Worm (Caenorhabditis elegans) whole organism, L4/young adult: ENCODE results near the gene ugt-44.

Experiments
- W03F9.2 ChIP-seq: fragments of 150-350 bp; optimal IDR thresholded peaks from 2 replicates; lab custom pipeline; 2014; ENCODE audit warnings: missing biosample characterization, missing genetic modification characterization
- dao-5 ChIP-seq: sonication (generic microtip); optimal IDR thresholded peaks from 2 replicates; lab custom pipeline; 2016; ENCODE audit warnings: missing genotype, missing genetic modification characterization, moderate library complexity, missing compliant biosample characterization
- him-1 ChIP-seq: sonication (generic microtip); optimal IDR thresholded peaks from 2 replicates; lab custom pipeline; 2016; ENCODE audit warnings: missing genotype, missing genetic modification reagents, missing genetic modification characterization, missing compliant biosample characterization

ugt-44 gene

ce11 chrIV:10457137-10457536, 12.4 kb upstream of the ugt-44 start, which contains the start of gene srb-17:
Gene srb-17, minus strand, starts transcription at chrIV:10457237.
- TF ChIP-seq dao-5 (tag; lab: Kevin White, UChicago) (no peak), him-1 (tag; lab: Kevin White, UChicago) (no peak), W03F9.2 (tag; lab: Kevin White, UChicago) (no peak)

- TF ChIP-seq him-1 (tag; lab: Kevin White, UChicago) (no peak), W03F9.2 (tag; lab: Kevin White, UChicago) (no peak), dao-5 (tag; lab: Kevin White, UChicago) (no peak)
These were observed 7.8 kb upstream of the ugt-44 start, which contains the start of gene mec-3 for ce11 chrIV:10461767-10462166. Gene mec-3, minus strand, starts transcription at chrIV:10461867.

DNA sequence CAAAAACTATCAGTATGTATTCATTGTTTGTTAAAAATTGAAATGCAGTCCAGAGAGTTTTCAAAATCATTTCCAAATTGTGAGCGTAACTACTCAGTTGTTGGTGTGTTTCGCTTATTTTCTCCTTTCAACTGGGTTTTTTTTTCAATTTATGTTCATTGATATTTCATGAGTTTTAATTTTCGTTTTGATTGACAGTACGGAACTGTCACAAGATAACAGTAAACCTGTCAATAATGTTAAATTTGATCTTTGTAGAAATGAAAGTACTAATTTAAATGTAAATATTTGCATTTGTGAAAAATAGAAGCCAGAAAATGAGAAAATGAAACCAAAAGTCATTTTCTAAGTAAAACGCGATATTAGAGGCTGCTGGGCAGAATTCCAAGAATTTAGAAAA, 6.9 kb upstream of the ugt-44 start:
- TF ChIP-seq W03F9.2 (tag; lab: Kevin White, UChicago) (no peak), dao-5 (tag; lab: Kevin White, UChicago) (no peak), him-1 (tag; lab: Kevin White, UChicago) (no peak)

ce11 chrIV:10463127-10463526, 6.4 kb upstream of the ugt-44 start:
- no peak for TF ChIP-seq dao-5 (tag; lab: Kevin White, UChicago)
- TF ChIP-seq him-1 (tag; lab: Kevin White, UChicago) = no peak
- TF ChIP-seq W03F9.2 (tag; lab: Kevin White, UChicago) = no peak

- TF ChIP-seq him-1 (tag; lab: Kevin White, UChicago) (no peak), dao-5 (tag; lab: Kevin White, UChicago) (no peak), W03F9.2 (tag; lab: Kevin White, UChicago) (no peak)
These were observed 5.4 kb upstream of the ugt-44 start, which contains the start of gene ugt-43 for ce11 chrIV:10463987-10464638. Gene ugt-43, plus strand, starts transcription at chrIV:10464588.

DNA sequence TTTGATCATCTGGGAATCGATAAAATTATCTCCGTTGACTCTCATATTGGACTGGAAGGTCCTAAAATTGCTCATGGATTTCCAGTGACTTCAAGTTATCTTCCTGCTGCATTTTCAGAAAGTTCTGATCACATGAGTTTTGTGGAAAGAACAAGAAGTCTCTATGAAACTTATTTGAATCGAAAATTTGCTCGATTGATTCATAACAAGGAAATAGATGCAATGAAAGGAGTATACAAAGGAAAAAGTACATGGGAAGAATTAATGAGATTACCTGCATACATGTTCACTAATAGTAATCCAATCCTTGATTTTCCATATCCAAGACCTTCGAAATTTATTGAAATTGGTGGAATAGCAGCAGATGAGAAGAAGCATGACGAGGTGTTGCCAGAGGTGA, 3.8 kb upstream of the ugt-44 start:
- TF ChIP-seq W03F9.2 (tag; lab: Kevin White, UChicago) (no peak), dao-5 (tag; lab: Kevin White, UChicago) (no peak), him-1 (tag; lab: Kevin White, UChicago) (no peak)

ce11 chrIV:10466398-10466797, 3.1 kb upstream of the ugt-44 start:
- TF ChIP-seq dao-5 (tag; lab: Kevin White, UChicago) = no peak
- no peak for TF ChIP-seq him-1 (tag; lab: Kevin White, UChicago)
- no peak for TF ChIP-seq W03F9.2 (tag; lab: Kevin White, UChicago)

DNA sequence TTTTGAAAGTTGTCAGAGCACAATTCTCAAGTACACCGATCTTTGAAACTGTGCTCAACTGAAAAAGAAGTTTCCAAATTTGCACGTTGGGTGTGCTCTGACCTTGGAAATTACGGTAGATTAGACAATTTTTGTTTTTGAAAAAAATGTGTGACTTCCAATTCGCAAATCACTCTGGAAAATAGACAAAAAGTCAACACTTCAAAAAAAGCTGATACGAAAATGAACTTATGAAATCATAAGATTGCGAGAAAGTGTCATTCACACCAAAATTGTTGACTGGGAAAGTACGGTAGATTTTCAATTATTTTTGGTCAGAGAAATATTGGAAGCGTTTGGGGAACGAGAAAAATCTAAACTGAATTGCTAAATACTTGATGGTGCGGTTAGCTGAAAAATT, 2.2 kb upstream of the ugt-44 start:
- no peak for TF ChIP-seq him-1 (tag; lab: Kevin White, UChicago)
- no peak for TF ChIP-seq dao-5 (tag; lab: Kevin White, UChicago)
- TF ChIP-seq W03F9.2 (tag; lab: Kevin White, UChicago) = no peak

DNA sequence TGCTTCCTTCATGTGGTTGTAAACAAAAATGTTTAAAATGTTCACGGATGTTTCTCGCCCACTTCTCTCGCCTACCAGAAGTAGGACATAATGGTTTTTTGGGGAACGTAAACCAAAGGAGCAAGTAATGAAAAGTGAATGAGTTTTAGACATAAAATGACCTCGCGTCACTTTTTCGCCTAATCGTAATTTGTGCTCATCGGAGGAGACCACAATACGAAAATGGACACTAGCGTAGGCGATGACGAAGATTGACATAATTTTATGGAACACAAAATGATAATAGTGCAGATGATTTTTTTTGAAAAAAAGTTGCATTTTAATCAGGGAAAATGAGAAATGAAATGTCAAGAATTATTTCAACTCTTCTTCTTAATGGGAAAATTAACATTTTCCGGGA, 879 bp upstream of the ugt-44 start:
- no peak for TF ChIP-seq him-1 (tag; lab: Kevin White, UChicago)
- no peak for TF ChIP-seq dao-5 (tag; lab: Kevin White, UChicago)
- no peak for TF ChIP-seq W03F9.2 (tag; lab: Kevin White, UChicago)

ce11 chrIV:10472478-10472877, 2.9 kb downstream of the ugt-44 start, which contains the start of gene bgnt-1.1:
Gene bgnt-1.1, plus strand, starts transcription at chrIV:10472778.
- TF ChIP-seq W03F9.2 (tag; lab: Kevin White, UChicago) = no peak
- no peak for TF ChIP-seq dao-5 (tag; lab: Kevin White, UChicago)
- no peak for TF ChIP-seq him-1 (tag; lab: Kevin White, UChicago)

DNA sequence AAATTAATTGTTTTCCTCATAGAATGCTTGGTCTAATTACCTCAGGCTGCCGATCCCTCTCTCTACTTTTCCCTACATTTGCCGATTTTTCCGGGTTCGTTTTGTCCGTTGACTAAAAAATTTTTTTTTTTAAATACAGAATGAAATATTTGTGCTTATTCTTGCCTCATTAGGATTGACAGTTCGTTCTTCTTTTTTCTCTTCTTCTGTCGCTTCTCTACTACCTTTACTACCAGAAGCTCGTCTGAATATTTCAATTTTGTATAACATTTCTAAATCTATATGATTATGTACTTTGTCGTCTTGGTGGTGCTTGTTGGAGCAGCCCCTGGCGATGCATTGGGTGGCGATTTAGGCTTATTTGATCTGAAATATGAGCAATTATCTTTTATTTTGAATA, 5.7 kb downstream of the ugt-44 start:
- no peak for TF ChIP-seq him-1 (tag; lab: Kevin White, UChicago)
- no peak for TF ChIP-seq dao-5 (tag; lab: Kevin White, UChicago)
- no peak for TF ChIP-seq W03F9.2 (tag; lab: Kevin White, UChicago)

DNA sequence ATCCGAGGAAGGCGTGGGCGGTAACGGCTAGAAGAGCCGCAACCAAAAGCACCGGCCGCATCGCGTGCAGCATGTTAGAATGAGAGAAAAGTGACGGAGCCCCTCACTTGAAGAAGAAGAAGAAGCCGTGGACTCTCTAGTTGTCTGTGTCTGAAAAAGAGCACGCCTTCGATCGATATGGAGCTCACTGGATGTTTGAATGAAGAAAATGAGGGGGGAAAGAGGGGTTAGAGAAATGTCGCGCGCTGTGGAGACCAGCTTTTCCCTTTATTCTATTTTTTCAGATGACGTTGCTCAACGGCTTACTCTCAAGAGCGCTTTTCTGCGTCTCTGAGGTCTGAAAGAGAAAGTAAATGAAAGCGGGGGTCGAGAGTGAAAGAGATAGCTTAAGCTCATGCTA, 12.2 kb downstream of the ugt-44 start, which contains the start of gene egl-21:
egl-21 (minus strand) TSS at position 150 of the 400 bp plus-strand sequence.
- TF ChIP-seq W03F9.2 (tag; lab: Kevin White, UChicago) (no peak), him-1 (tag; lab: Kevin White, UChicago) (peak; percentile 68)

DNA sequence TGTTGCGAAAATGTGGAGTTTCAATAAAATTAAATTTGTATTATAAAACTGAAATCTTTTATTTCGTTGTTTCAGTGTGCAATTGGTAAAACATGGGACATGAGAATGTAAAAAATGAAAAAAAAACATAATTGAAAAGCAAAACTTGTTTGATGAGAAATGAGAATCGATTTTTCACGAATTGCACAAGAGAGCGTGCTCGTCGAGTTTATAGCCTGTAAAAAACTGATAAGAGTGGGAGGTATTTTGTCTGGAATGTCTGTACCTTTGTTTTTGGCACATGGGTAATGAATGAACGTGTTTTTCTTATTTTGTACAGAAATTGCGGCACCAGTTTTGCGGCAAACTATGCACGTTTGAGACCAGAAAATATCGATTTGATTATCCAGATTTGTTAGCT, 13.0 kb downstream of the ugt-44 start:
- TF ChIP-seq dao-5 (tag; lab: Kevin White, UChicago) (no peak), W03F9.2 (tag; lab: Kevin White, UChicago) (no peak), him-1 (tag; lab: Kevin White, UChicago) (no peak)

- TF ChIP-seq dao-5 (tag; lab: Kevin White, UChicago) = no peak
- TF ChIP-seq him-1 (tag; lab: Kevin White, UChicago) = peak; percentile 47
- TF ChIP-seq W03F9.2 (tag; lab: Kevin White, UChicago) = peak; percentile 95
These were observed 14.1 kb downstream of the ugt-44 start, which contains the start of the genes F01D4.5 and ced-5 for ce11 chrIV:10483607-10484117. Gene F01D4.5, minus strand, starts transcription at chrIV:10483657. Gene ced-5, plus strand, starts transcription at chrIV:10484110.
